Worm (Caenorhabditis elegans) whole organism, late embryonic: Measurements from ENCODE around the gene pyr-1.

Experiments
- F13H6.1 ChIP-seq: sonication (generic microtip); optimal IDR thresholded peaks from 2 replicates; lab custom pipeline; 2016; ENCODE audit warnings: missing genetic modification characterization, missing compliant biosample characterization
- T23F11.4 ChIP-seq: fragments of 200-800 bp; sonication (Bioruptor generic); optimal IDR thresholded peaks from 2 replicates; lab custom pipeline; 2018; ENCODE audit warnings: mild to moderate bottlenecking, missing genetic modification characterization, missing compliant biosample characterization
- Y22D7AL.16 ChIP-seq: sonication (generic microtip); optimal IDR thresholded peaks from 2 replicates; lab custom pipeline; 2016; ENCODE audit warnings: missing genetic modification characterization, missing compliant biosample characterization
- ahr-1 ChIP-seq: sonication (generic microtip); optimal IDR thresholded peaks from 2 replicates; lab custom pipeline; 2016; ENCODE audit warnings: missing genetic modification characterization, missing compliant biosample characterization
- ama-1 ChIP-seq: fragments of 150-350 bp; optimal IDR thresholded peaks from 2 replicates; lab custom pipeline; 2014
- ceh-18 ChIP-seq: sonication (generic microtip); optimal IDR thresholded peaks from 2 replicates; lab custom pipeline; 2016; ENCODE audit warnings: missing genetic modification characterization, missing compliant biosample characterization
- ceh-19 ChIP-seq: fragments of 200-800 bp; sonication (Bioruptor generic); optimal IDR thresholded peaks from 2 replicates; lab custom pipeline; 2018; ENCODE audit warnings: mild to moderate bottlenecking, missing genetic modification characterization, missing compliant biosample characterization
- ceh-2 ChIP-seq: sonication (generic microtip); optimal IDR thresholded peaks from 2 replicates; lab custom pipeline; 2016; ENCODE audit warnings: missing genotype, missing genetic modification characterization, missing compliant biosample characterization
- ceh-24 ChIP-seq: sonication (generic microtip); optimal IDR thresholded peaks from 2 replicates; lab custom pipeline; 2016; ENCODE audit warnings: mild to moderate bottlenecking, missing genetic modification characterization, missing compliant biosample characterization
- ceh-30 ChIP-seq: fragments of 150-350 bp; optimal IDR thresholded peaks from 2 replicates; lab custom pipeline; 2014; ENCODE audit warnings: missing biosample characterization, missing genetic modification characterization
- ceh-6 ChIP-seq: fragments of 200-800 bp; sonication (Bioruptor generic); optimal IDR thresholded peaks from 2 replicates; lab custom pipeline; 2018; ENCODE audit warnings: mild to moderate bottlenecking, missing genetic modification characterization, missing compliant biosample characterization
- dmd-4 ChIP-seq: sonication (generic microtip); optimal IDR thresholded peaks from 2 replicates; lab custom pipeline; 2016; ENCODE audit warnings: borderline replicate concordance, missing genetic modification characterization, missing compliant biosample characterization
- dve-1 ChIP-seq: sonication (generic microtip); optimal IDR thresholded peaks from 2 replicates; lab custom pipeline; 2017; ENCODE audit warnings: antibody characterized with exemption, mild to moderate bottlenecking, missing genetic modification characterization, missing compliant biosample characterization
- ets-4 ChIP-seq: sonication (generic microtip); optimal IDR thresholded peaks from 2 replicates; lab custom pipeline; 2016; ENCODE audit warnings: missing genetic modification characterization, missing compliant biosample characterization
- fax-1 ChIP-seq: sonication (generic microtip); optimal IDR thresholded peaks from 2 replicates; lab custom pipeline; 2016; ENCODE audit warnings: missing genotype, missing genetic modification characterization, missing compliant biosample characterization
- fkh-10 ChIP-seq: fragments of 150-350 bp; optimal IDR thresholded peaks from 2 replicates; lab custom pipeline; 2014; ENCODE audit warnings: missing biosample characterization, missing genetic modification reagents, missing genetic modification characterization
- fkh-6 ChIP-seq: sonication (generic microtip); optimal IDR thresholded peaks from 2 replicates; lab custom pipeline; 2016; ENCODE audit warnings: missing genetic modification characterization, missing compliant biosample characterization
- gmeb-2 ChIP-seq: sonication (generic microtip); optimal IDR thresholded peaks from 2 replicates; lab custom pipeline; 2016; ENCODE audit warnings: missing genetic modification characterization, inconsistent platforms, missing compliant biosample characterization
- lin-11 ChIP-seq: fragments of 200-800 bp; sonication (Bioruptor generic); optimal IDR thresholded peaks from 2 replicates; lab custom pipeline; 2018; ENCODE audit warnings: mild to moderate bottlenecking, missing genetic modification characterization, missing compliant biosample characterization
- mec-3 ChIP-seq: sonication (generic microtip); optimal IDR thresholded peaks from 2 replicates; lab custom pipeline; 2016; ENCODE audit warnings: borderline replicate concordance, missing genetic modification characterization, missing compliant biosample characterization
- nfya-1 ChIP-seq: sonication (generic microtip); optimal IDR thresholded peaks from 2 replicates; lab custom pipeline; 2017; ENCODE audit warnings: missing genetic modification characterization, mild to moderate bottlenecking, missing compliant biosample characterization, antibody characterized with exemption, moderate library complexity
- nhr-11 ChIP-seq: fragments of 150-350 bp; optimal IDR thresholded peaks from 2 replicates; lab custom pipeline; 2014; ENCODE audit warnings: missing biosample characterization, missing genetic modification characterization
- npax-4 ChIP-seq: sonication (generic microtip); optimal IDR thresholded peaks from 2 replicates; lab custom pipeline; 2016; ENCODE audit warnings: missing genetic modification characterization, missing compliant biosample characterization
- pag-3 ChIP-seq: sonication (generic microtip); optimal IDR thresholded peaks from 2 replicates; lab custom pipeline; 2016; ENCODE audit warnings: missing compliant biosample characterization, missing genetic modification characterization, borderline replicate concordance
- pat-9 ChIP-seq: fragments of 200-800 bp; sonication (Bioruptor generic); optimal IDR thresholded peaks from 2 replicates; lab custom pipeline; 2018; ENCODE audit warnings: mild to moderate bottlenecking, missing genetic modification characterization, moderate library complexity, missing compliant biosample characterization
- pax-1 ChIP-seq: fragments of 150-350 bp; optimal IDR thresholded peaks from 2 replicates; lab custom pipeline; 2014; ENCODE audit warnings: missing biosample characterization, missing genetic modification characterization
- pha-4 ChIP-seq: fragments of 150-350 bp; optimal IDR thresholded peaks from 2 replicates; lab custom pipeline; 2018; ENCODE audit warnings: missing biosample characterization, missing genetic modification reagents, missing genetic modification characterization
- pqm-1 ChIP-seq: sonication (generic microtip); optimal IDR thresholded peaks from 2 replicates; lab custom pipeline; 2016; ENCODE audit warnings: missing genetic modification characterization, missing compliant biosample characterization
- pros-1 ChIP-seq: fragments of 150-350 bp; optimal IDR thresholded peaks from 2 replicates; lab custom pipeline; 2014; ENCODE audit warnings: missing biosample characterization, missing genetic modification reagents, missing genetic modification characterization
- ref-2 ChIP-seq: sonication (generic microtip); optimal IDR thresholded peaks from 2 replicates; lab custom pipeline; 2016; ENCODE audit warnings: missing genetic modification characterization, missing compliant biosample characterization
- sox-2 ChIP-seq: fragments of 200-800 bp; sonication (Bioruptor generic); IDR thresholded peaks from 2 replicates; pipeline ENCODE4 v1.3.6; 2022; ENCODE audit warnings: missing genetic modification reagents, missing genetic modification characterization, missing compliant biosample characterization
- sox-4 ChIP-seq: sonication (generic microtip); optimal IDR thresholded peaks from 2 replicates; lab custom pipeline; 2017; ENCODE audit warnings: mild to moderate bottlenecking, missing genetic modification characterization, inconsistent platforms, missing compliant biosample characterization
- syd-9 ChIP-seq: sonication (generic microtip); optimal IDR thresholded peaks from 2 replicates; lab custom pipeline; 2016; ENCODE audit warnings: mild to moderate bottlenecking, missing genetic modification characterization, moderate library complexity, missing compliant biosample characterization
- unc-3 ChIP-seq, 2 experiments: fragments of 200-800 bp in 1 of 2; sonication (Bioruptor generic) in 1 of 2; sonication (generic microtip) in 1 of 2; conservative IDR thresholded peaks in 1 of 2; optimal IDR thresholded peaks in 1 of 2; 2 replicates each; pipeline versions ENCODE4 v1.3.6 to Lab custom; 2016 to 2022; ENCODE audit warnings: missing compliant biosample characterization in 2 of 2, missing genetic modification characterization in 2 of 2, missing genetic modification reagents in 1 of 2
- unc-42 ChIP-seq: sonication (generic microtip); optimal IDR thresholded peaks from 2 replicates; lab custom pipeline; 2016; ENCODE audit warnings: missing genotype, missing genetic modification characterization, missing compliant biosample characterization
- unc-55 ChIP-seq: sonication (generic microtip); optimal IDR thresholded peaks from 2 replicates; lab custom pipeline; 2017; ENCODE audit warnings: missing biosample characterization, missing genetic modification reagents, missing genetic modification characterization
- zip-5 ChIP-seq: sonication (generic microtip); optimal IDR thresholded peaks from 2 replicates; lab custom pipeline; 2016; ENCODE audit warnings: missing genetic modification characterization, missing compliant biosample characterization

pyr-1 gene

DNA sequence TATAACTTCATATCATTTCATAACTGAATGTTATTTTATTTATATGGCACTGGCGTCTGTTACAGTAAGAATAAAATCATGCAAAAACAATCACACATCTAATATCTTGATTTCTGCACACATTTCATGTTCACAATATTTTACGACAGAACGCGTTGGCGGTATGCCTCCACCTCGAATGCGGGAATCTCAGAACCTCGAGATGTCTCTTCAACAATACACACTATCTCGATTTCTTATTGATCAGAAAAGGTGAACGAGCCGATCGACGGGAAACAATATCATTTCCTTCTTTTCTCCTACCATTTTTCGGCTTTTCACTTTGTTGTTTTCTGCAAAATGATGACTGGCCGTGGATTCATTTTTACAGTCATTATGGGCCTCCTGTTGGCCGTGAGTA, 43.2 kb upstream of the pyr-1 start, which contains the start of gene F28C6.10 (continued):
- TF ChIP-seq ceh-24 (tag; lab: Kevin White, UChicago): no peak
- TF ChIP-seq ref-2 (tag; lab: Kevin White, UChicago): no peak
- TF ChIP-seq zip-5 (tag; lab: Kevin White, UChicago): no peak
- no peak for TF ChIP-seq unc-55 (GFP tag; lab: Kevin White, UChicago)

DNA sequence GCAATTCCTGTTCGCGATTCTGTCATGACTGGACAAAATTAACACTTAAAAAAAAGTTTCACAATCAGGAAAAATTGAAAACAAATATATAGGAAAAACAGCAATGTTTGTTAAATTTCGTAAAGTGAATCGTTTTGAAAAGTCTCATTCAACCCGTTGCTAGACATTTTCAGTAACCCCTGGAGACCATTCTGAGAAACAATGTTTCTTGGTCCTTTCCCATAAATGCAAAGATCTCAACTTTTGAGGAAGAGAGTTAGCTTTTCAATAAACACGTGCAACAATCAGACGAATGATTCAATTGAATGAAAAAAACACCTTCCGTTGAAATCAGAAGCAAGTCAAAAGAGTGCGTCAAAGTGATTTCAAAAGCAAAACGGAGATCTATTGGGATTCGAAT, 40.8 kb upstream of the pyr-1 start, which contains the start of gene F28C6.9:
Gene F28C6.9 (minus strand): TSS at position 101 of the 400 bp plus-strand sequence.
- TF ChIP-seq pha-4 (tag; lab: Kevin White, UChicago) (no peak), ceh-19 (GFP tag; lab: Kevin White, UChicago) (no peak), T23F11.4 (GFP tag; lab: Kevin White, UChicago) (no peak), lin-11 (tag; lab: Kevin White, UChicago) (no peak), nfya-1 (tag; lab: Kevin White, UChicago) (no peak), npax-4 (tag; lab: Kevin White, UChicago) (no peak), ahr-1 (tag; lab: Kevin White, UChicago) (no peak), pat-9 (tag; lab: Kevin White, UChicago) (no peak), pag-3 (tag; lab: Kevin White, UChicago) (no peak)
- TF ChIP-seq, all 69 proteins: peak for 0

DNA sequence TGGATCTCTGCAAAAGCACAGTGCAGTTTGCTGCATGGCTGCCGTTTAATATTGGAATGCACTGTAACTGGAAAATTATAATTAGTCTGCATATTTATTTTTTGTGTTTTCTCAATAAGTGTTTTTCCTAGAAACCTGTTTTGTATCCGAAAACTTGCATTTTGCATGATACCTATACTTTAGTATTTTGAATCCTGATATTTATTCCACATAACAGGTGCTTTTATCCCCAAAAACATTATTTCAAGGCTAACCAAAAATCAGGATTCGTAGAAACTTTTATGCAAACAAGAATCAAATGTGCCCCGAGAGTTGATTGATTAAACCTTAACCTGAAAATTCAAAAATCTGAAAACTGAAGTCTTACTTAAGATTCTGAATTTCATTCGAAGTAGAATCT, 40.3 kb upstream of the pyr-1 start:
- TF ChIP-seq ceh-18 (tag; lab: Kevin White, UChicago) (no peak), syd-9 (tag; lab: Kevin White, UChicago) (no peak), nhr-11 (tag; lab: Kevin White, UChicago) (no peak)
- TF ChIP-seq, all 69 proteins: peak for 0

DNA sequence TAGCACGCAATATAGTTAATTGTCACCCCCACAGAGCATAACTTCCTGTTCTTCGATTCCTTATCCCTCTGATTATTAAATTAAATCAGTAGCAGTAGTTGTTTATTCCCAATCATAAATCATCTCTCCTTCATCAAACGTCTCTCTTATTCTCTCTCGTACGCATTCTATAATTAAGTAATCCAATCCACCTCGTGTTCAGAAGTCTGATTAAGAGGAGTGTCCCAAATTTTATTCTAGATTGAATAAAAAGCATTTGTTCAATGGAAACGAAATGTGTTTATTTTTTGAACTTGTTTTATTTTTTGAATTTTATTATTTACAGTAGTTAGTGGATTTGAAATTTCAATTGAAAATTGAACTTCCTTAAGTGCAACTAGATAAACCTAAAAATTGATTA, 39.6 kb upstream of the pyr-1 start:
- TF ChIP-seq sox-4 (tag; lab: Kevin White, UChicago): no peak
- peak; percentile 53 for TF ChIP-seq unc-42
- TF ChIP-seq, all 69 proteins: peak for 1

DNA sequence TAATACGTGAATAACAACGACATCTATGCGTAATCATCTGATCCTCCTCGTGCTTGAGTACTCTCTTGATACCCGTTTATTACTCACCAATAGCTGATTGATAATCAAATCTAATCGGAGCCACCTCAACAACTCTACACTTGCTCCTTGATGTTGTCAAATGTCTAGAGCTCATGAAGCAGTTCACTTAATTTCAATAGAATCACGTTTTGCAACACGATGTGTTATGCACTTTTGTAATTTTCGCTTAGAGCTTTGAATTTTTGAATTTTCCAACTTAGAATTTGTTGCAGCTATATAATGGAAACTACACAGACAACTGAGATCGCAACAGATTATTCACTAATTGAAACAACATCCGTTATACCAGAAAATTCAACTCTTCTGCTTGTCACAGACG, 38.4 kb upstream of the pyr-1 start, which contains the start of gene T22C8.1:
Gene T22C8.1 (plus strand): TSS at position 301 of the 400 bp plus-strand sequence.
- TF ChIP-seq dve-1 (tag; lab: Kevin White, UChicago): no peak
- no peak for TF ChIP-seq ets-4
- TF ChIP-seq dmd-4: no peak
- no peak for TF ChIP-seq ceh-19 (GFP tag; lab: Kevin White, UChicago)
- no peak for TF ChIP-seq fkh-10 (GFP tag; lab: Kevin White, UChicago)
- TF ChIP-seq zip-5 (tag; lab: Kevin White, UChicago): no peak
- no peak for TF ChIP-seq ahr-1 (tag; lab: Kevin White, UChicago)
- TF ChIP-seq ama-1: no peak
- TF ChIP-seq fkh-6 (tag; lab: Kevin White, UChicago): no peak
- TF ChIP-seq ceh-30 (tag; lab: Kevin White, UChicago): no peak
- TF ChIP-seq pqm-1: no peak
- TF ChIP-seq sox-2 (GFP tag; lab: Robert Waterston, UW): no peak
- no peak for TF ChIP-seq unc-55 (GFP tag; lab: Kevin White, UChicago)
- no peak for TF ChIP-seq mec-3
- no peak for TF ChIP-seq lin-11 (tag; lab: Kevin White, UChicago)
- no peak for TF ChIP-seq F13H6.1
- TF ChIP-seq, all 69 proteins: peak for 0

DNA sequence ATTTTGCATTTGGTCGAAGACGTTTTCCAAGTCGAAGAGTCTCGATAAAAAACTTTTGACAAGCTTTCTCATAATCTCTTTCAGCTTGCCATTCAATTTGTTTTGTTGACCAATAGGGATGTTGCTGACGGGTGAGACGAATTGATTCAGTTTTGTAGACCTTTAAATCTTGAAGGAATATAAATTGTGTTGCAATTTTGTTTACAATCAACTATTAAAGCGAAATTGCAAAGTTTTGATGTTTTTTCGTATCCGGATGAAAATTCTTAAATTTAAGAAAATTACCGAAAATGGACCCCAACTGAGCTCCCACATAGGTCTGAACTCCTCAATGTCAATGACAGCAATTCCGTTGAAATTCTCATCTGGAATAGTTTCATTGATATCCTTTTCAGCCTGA, 34.8 kb upstream of the pyr-1 start:
- no peak for TF ChIP-seq pros-1
- TF ChIP-seq T23F11.4 (GFP tag; lab: Kevin White, UChicago): no peak
- no peak for TF ChIP-seq pax-1 (tag; lab: Kevin White, UChicago)
- TF ChIP-seq fax-1 (tag; lab: Kevin White, UChicago): no peak
- TF ChIP-seq unc-3 (GFP tag; conservative IDR thresholded peaks at IDR 0.05; lab: Robert Waterston, UW): no peak
- TF ChIP-seq unc-3 (tag; optimal IDR thresholded peaks at IDR 0.05; lab: Kevin White, UChicago): no peak
- TF ChIP-seq gmeb-2 (tag; lab: Kevin White, UChicago): no peak
- no peak for TF ChIP-seq syd-9 (tag; lab: Kevin White, UChicago)
- no peak for TF ChIP-seq ceh-6 (GFP tag; lab: Kevin White, UChicago)
- no peak for TF ChIP-seq Y22D7AL.16 (tag; lab: Kevin White, UChicago)
- no peak for TF ChIP-seq ceh-2 (tag; lab: Kevin White, UChicago)
- TF ChIP-seq mec-3: no peak
